Worm (Caenorhabditis elegans) whole organism, L4 larva: ENCODE results near the gene sdz-28.
"Not testable (repeated sequence)": the region's sequence is repeated elsewhere in the genome, so short reads cannot be mapped to it uniquely, and the experiment has no call there.

Source experiments
- F37D6.2 ChIP-seq: sonication (generic microtip); optimal IDR thresholded peaks from 2 replicates; lab custom pipeline; 2016; ENCODE audit warnings: mild to moderate bottlenecking, missing genetic modification characterization, missing compliant biosample characterization
- F44E2.7 ChIP-seq: fragments of 200-800 bp; sonication (Bioruptor generic); IDR thresholded peaks from 2 replicates; pipeline ENCODE4 v2.1.2; 2022; ENCODE audit warnings: missing genetic modification characterization, missing compliant biosample characterization
- ama-1 ChIP-seq: fragments of 150-350 bp; optimal IDR thresholded peaks from 2 replicates; lab custom pipeline; 2014; ENCODE audit warnings: inconsistent platforms, mixed read lengths
- ceh-20 ChIP-seq: fragments of 200-800 bp; sonication (Bioruptor generic); IDR thresholded peaks from 2 replicates; pipeline ENCODE4 v1.3.6; 2022; ENCODE audit warnings: missing genetic modification reagents, missing genetic modification characterization, missing compliant biosample characterization
- ceh-62 ChIP-seq: sonication (generic microtip); optimal IDR thresholded peaks from 2 replicates; lab custom pipeline; 2017; ENCODE audit warnings: missing biosample characterization, missing genetic modification characterization
- ceh-82 ChIP-seq: sonication (generic microtip); optimal IDR thresholded peaks from 2 replicates; lab custom pipeline; 2017; ENCODE audit warnings: missing biosample characterization, missing genetic modification characterization
- ces-1 ChIP-seq: fragments of 150-350 bp; sonication (generic microtip); optimal IDR thresholded peaks from 4 replicates; lab custom pipeline; 2014; ENCODE audit warnings: missing biosample characterization, missing genetic modification reagents, missing genetic modification characterization
- cey-2 ChIP-seq: sonication (generic microtip); optimal IDR thresholded peaks from 3 replicates; lab custom pipeline; 2017; ENCODE audit warnings: missing genetic modification characterization, mild to moderate bottlenecking, missing compliant biosample characterization, antibody characterized with exemption, borderline replicate concordance; ENCODE audit not compliant: insufficient read depth
- daf-16 ChIP-seq, 3 experiments: sonication (generic microtip); optimal IDR thresholded peaks; 2 replicates each; lab custom pipeline; 2016 to 2017; ENCODE audit warnings: missing genetic modification characterization in 3 of 3, missing genetic modification reagents in 3 of 3, mild to moderate bottlenecking in 2 of 3, missing compliant biosample characterization in 2 of 3, missing biosample characterization in 1 of 3, moderate library complexity in 1 of 3
- daf-8 ChIP-seq: fragments of 200-800 bp; sonication (Bioruptor generic); IDR thresholded peaks from 2 replicates; pipeline ENCODE4 v1.3.6; 2022; ENCODE audit warnings: missing genetic modification characterization, missing compliant biosample characterization
- dmd-6 ChIP-seq: fragments of 200-800 bp; sonication (Bioruptor generic); IDR thresholded peaks from 2 replicates; pipeline ENCODE4 v1.3.6; 2022; ENCODE audit warnings: missing genetic modification reagents, missing genetic modification characterization, missing compliant biosample characterization
- dmd-8 ChIP-seq: fragments of 200-800 bp; sonication (Bioruptor generic); IDR thresholded peaks from 2 replicates; pipeline ENCODE4 v1.3.6; 2022; ENCODE audit warnings: missing genetic modification characterization, missing compliant biosample characterization
- dmd-9 ChIP-seq: fragments of 200-800 bp; sonication (Bioruptor generic); IDR thresholded peaks from 2 replicates; pipeline ENCODE4 v1.3.6; 2022; ENCODE audit warnings: missing genetic modification reagents, missing genetic modification characterization, missing compliant biosample characterization
- duxl-1 ChIP-seq: sonication (generic microtip); optimal IDR thresholded peaks from 2 replicates; lab custom pipeline; 2016; ENCODE audit warnings: mild to moderate bottlenecking, missing genetic modification characterization, moderate library complexity, missing compliant biosample characterization; ENCODE audit not compliant: poor library complexity
- egl-43 ChIP-seq: fragments of 200-800 bp; sonication (Bioruptor generic); IDR thresholded peaks from 2 replicates; pipeline ENCODE4 v1.3.6; 2022; ENCODE audit warnings: missing genetic modification reagents, missing genetic modification characterization, missing compliant biosample characterization
- gei-8 ChIP-seq: fragments of 200-800 bp; sonication (Bioruptor generic); optimal IDR thresholded peaks from 2 replicates; lab custom pipeline; 2018; ENCODE audit warnings: mild to moderate bottlenecking, missing genetic modification characterization, missing compliant biosample characterization
- hlh-30 ChIP-seq: sonication (generic microtip); optimal IDR thresholded peaks from 2 replicates; lab custom pipeline; 2017; ENCODE audit warnings: antibody characterized with exemption, mild to moderate bottlenecking, missing genetic modification characterization, missing compliant biosample characterization; ENCODE audit not compliant: insufficient read depth
- jun-1 ChIP-seq: fragments of 150-350 bp; optimal IDR thresholded peaks from 2 replicates; lab custom pipeline; 2014; ENCODE audit warnings: missing biosample characterization, missing genetic modification reagents, missing genetic modification characterization
- mdt-29 ChIP-seq: fragments of 200-800 bp; sonication (Bioruptor generic); IDR thresholded peaks from 2 replicates; pipeline ENCODE4 v1.3.6; 2022; ENCODE audit warnings: missing genetic modification reagents, missing genetic modification characterization, missing compliant biosample characterization
- mep-1 ChIP-seq: fragments of 150-350 bp; sonication (generic microtip); optimal IDR thresholded peaks from 3 replicates; lab custom pipeline; 2014; ENCODE audit warnings: missing biosample characterization, missing genetic modification characterization
- mxl-3 ChIP-seq: fragments of 200-800 bp; sonication (Bioruptor generic); optimal IDR thresholded peaks from 2 replicates; lab custom pipeline; 2018; ENCODE audit warnings: mild to moderate bottlenecking, missing genetic modification characterization, missing compliant biosample characterization
- nhr-10 ChIP-seq: fragments of 150-350 bp; optimal IDR thresholded peaks from 2 replicates; lab custom pipeline; 2014; ENCODE audit warnings: missing biosample characterization, missing genetic modification characterization
- nhr-102 ChIP-seq: sonication (generic microtip); optimal IDR thresholded peaks from 2 replicates; lab custom pipeline; 2016; ENCODE audit warnings: mild to moderate bottlenecking, missing genetic modification characterization, moderate library complexity, missing compliant biosample characterization
- nhr-28 ChIP-seq: fragments of 150-350 bp; optimal IDR thresholded peaks from 2 replicates; lab custom pipeline; 2014; ENCODE audit warnings: missing biosample characterization, missing genetic modification characterization
- nhr-42 ChIP-seq: fragments of 200-800 bp; sonication (Bioruptor generic); IDR thresholded peaks from 2 replicates; pipeline ENCODE4 v1.3.6; 2022; ENCODE audit warnings: missing genetic modification characterization, missing compliant biosample characterization
- nhr-48 ChIP-seq: sonication (generic microtip); optimal IDR thresholded peaks from 2 replicates; lab custom pipeline; 2016; ENCODE audit warnings: mild to moderate bottlenecking, missing genetic modification characterization, missing compliant biosample characterization
- nhr-76 ChIP-seq: fragments of 150-350 bp; optimal IDR thresholded peaks from 2 replicates; lab custom pipeline; 2014; ENCODE audit warnings: missing biosample characterization, missing genetic modification characterization
- php-3 ChIP-seq: fragments of 200-800 bp; sonication (Bioruptor generic); IDR thresholded peaks from 2 replicates; pipeline ENCODE4 v1.3.6; 2022; ENCODE audit warnings: missing genetic modification reagents, missing genetic modification characterization, missing compliant biosample characterization
- pqm-1 ChIP-seq: sonication (generic microtip); optimal IDR thresholded peaks from 2 replicates; lab custom pipeline; 2017; ENCODE audit warnings: missing biosample characterization, missing genetic modification characterization
- set-16 ChIP-seq: fragments of 200-800 bp; sonication (Bioruptor generic); IDR thresholded peaks from 2 replicates; pipeline ENCODE4 v1.3.6; 2022; ENCODE audit warnings: missing genetic modification reagents, missing genetic modification characterization, missing compliant biosample characterization
- snpc-1.2 ChIP-seq: fragments of 200-800 bp; sonication (Bioruptor generic); IDR thresholded peaks from 2 replicates; pipeline ENCODE4 v1.3.6; 2022; ENCODE audit warnings: missing genetic modification reagents, missing genetic modification characterization, missing compliant biosample characterization
- snpc-4 ChIP-seq: fragments of 150-350 bp; optimal IDR thresholded peaks from 2 replicates; lab custom pipeline; 2014; ENCODE audit warnings: missing biosample characterization, missing genetic modification characterization
- spr-1 ChIP-seq: sonication (generic microtip); optimal IDR thresholded peaks from 2 replicates; lab custom pipeline; 2016; ENCODE audit warnings: mild to moderate bottlenecking, missing genetic modification characterization, missing compliant biosample characterization
- unc-130 ChIP-seq: sonication (generic microtip); optimal IDR thresholded peaks from 2 replicates; lab custom pipeline; 2016; ENCODE audit warnings: missing genetic modification reagents, missing genetic modification characterization, missing compliant biosample characterization
- unc-62 ChIP-seq, 3 experiments: fragments of 150-350 bp in 1 of 3; sonication (generic microtip); optimal IDR thresholded peaks in 2 of 3; peaks in 1 of 3; 1 replicate in 1 of 3; 2 replicates in 2 of 3; lab custom pipeline; 2014 to 2017; ENCODE audit warnings: missing biosample characterization in 3 of 3, missing genetic modification characterization in 3 of 3, missing genetic modification reagents in 3 of 3, missing genotype in 1 of 3
- vab-7 ChIP-seq: fragments of 200-800 bp; sonication (Bioruptor generic); IDR thresholded peaks from 2 replicates; pipeline ENCODE4 v1.3.6; 2022; ENCODE audit warnings: missing genetic modification reagents, missing genetic modification characterization, missing compliant biosample characterization
- zag-1 ChIP-seq: fragments of 150-350 bp; optimal IDR thresholded peaks from 2 replicates; lab custom pipeline; 2014; ENCODE audit warnings: missing biosample characterization, missing genetic modification characterization

The sdz-28 gene

ce11 chrII:2152455-2152854 lies 21.6 kb downstream of the sdz-28 start:
- TF ChIP-seq dmd-6 (GFP tag; lab: Robert Waterston, UW) (no peak), egl-43 (no peak), nhr-48 (tag; lab: Kevin White, UChicago) (no peak), daf-16 (GFP tag; optimal IDR thresholded peaks at IDR 0.05; lab: Kevin White, UChicago) (no peak), daf-16 (tag; optimal IDR thresholded peaks at IDR 0.05; lab: Kevin White, UChicago) (no peak), F44E2.7 (GFP tag; lab: Robert Waterston, UW) (no peak), pqm-1 (tag; lab: Kevin White, UChicago) (peak; percentile 51), nhr-42 (GFP tag; lab: Robert Waterston, UW) (no peak), nhr-76 (tag; lab: Kevin White, UChicago) (no peak), nhr-28 (tag; lab: Kevin White, UChicago) (peak; percentile 14), gei-8 (GFP tag; lab: Kevin White, UChicago) (no peak), ceh-82 (tag; lab: Kevin White, UChicago) (no peak), vab-7 (no peak), ama-1 (no peak), ces-1 (GFP tag; lab: Kevin White, UChicago) (no peak), snpc-1.2 (GFP tag; lab: Robert Waterston, UW) (no peak), spr-1 (no peak), snpc-4 (tag; lab: Kevin White, UChicago) (no peak)

DNA sequence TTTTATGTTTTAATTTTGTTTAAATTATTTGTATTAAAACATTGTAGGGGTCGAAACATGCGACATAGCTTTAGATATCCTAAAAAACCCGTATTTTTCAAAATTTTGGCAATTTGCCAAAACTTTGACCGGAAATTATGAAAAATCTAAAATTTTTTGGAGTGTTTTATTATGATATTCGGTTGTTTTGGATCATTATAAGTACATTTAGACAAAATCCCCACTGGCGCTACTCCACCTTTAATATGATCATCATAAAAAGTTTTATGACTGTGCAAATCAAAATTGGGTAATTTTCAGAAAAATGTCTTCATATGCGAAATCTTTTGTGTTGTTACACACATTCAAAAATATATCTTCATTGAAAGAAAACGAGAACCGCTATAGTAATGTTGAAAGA lies 22.8 kb downstream of the sdz-28 start, which contains the start of gene math-18:
Gene math-18, plus strand, starts transcription at position 301 of the 400 bp plus-strand sequence.
- not testable (repeated sequence) for TF ChIP-seq duxl-1; hlh-30; ceh-20 (GFP tag; lab: Robert Waterston, UW)

DNA sequence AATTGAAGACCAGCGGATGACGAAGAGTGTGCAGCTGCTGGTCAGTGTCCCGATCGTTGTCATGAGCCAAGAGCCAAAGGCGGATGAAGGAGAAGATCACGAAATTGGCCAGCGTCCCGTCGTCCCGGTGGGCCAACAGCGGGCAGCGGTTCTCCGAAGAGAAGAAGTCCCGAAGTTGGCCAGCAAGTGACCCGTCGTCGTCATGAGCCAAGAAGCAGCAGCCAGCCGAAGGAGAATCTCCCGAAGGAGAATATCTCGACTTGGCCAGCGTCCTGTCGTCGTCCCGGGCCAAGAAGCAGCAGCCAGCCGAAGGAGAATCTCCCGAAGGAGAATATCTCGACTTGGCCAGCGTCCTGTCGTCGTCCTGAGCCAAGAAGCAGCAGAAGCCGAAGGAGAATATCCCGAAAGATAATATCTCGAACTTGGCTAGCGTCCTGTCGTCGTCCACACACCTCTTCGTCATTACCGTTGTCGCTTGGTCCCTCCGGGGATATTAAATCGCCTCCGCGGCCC lies 32.6 kb downstream of the sdz-28 start, which contains the start of gene C33C12.11:
Gene C33C12.11, minus strand, starts transcription at position 463 of the 513 bp plus-strand sequence.
- TF ChIP-seq set-16 (GFP tag; lab: Robert Waterston, UW): peak; percentile 87

- TF ChIP-seq F44E2.7 (GFP tag; lab: Robert Waterston, UW): no peak
- TF ChIP-seq daf-8 (GFP tag; lab: Robert Waterston, UW): no peak
- TF ChIP-seq nhr-10 (tag; lab: Kevin White, UChicago): no peak
- TF ChIP-seq snpc-1.2 (GFP tag; lab: Robert Waterston, UW): no peak
- TF ChIP-seq php-3 (GFP tag; lab: Robert Waterston, UW): no peak
- no peak for TF ChIP-seq mep-1
- TF ChIP-seq nhr-42 (GFP tag; lab: Robert Waterston, UW): no peak
- no peak for TF ChIP-seq unc-130 (GFP tag; lab: Kevin White, UChicago)
- no peak for TF ChIP-seq mdt-29 (GFP tag; lab: Robert Waterston, UW)
- no peak for TF ChIP-seq cey-2
- TF ChIP-seq snpc-4 (tag; lab: Kevin White, UChicago): no peak
- TF ChIP-seq F37D6.2: no peak
- no peak for TF ChIP-seq ceh-62
- TF ChIP-seq ceh-82 (tag; lab: Kevin White, UChicago): no peak
- no peak for TF ChIP-seq zag-1 (tag; lab: Kevin White, UChicago)
- no peak for TF ChIP-seq nhr-102 (tag; lab: Kevin White, UChicago)
- TF ChIP-seq dmd-9 (GFP tag; lab: Robert Waterston, UW): no peak
Observed at ce11 chrII:2166376-2166775, 35.5 kb downstream of the sdz-28 start, which contains the start of gene C33C12.4. C33C12.4 (minus strand) TSS chrII:2166476.

DNA sequence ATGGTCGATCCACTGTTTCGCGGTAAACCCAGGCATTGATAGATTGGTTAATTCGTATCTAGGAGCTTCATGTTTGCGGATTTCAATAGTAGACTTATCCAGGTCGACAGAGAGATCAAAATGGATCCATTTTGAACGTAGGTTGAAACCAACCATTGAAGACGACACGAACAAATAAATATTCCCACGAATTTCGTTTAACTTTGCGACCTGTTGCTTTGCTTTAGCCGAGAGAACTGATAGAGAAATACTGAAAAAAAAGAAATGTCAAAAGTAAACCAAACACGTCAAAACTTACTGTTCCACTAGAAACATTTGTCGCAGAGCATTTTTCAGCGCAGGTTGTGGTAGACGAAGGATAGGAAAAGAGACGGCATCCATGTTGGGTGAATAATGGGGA lies 37.5 kb downstream of the sdz-28 start, which contains the start of gene fbxb-38:
Gene fbxb-38, minus strand, starts transcription at position 390 of the 400 bp plus-strand sequence.
- TF ChIP-seq unc-62 (GFP tag; optimal IDR thresholded peaks at IDR 0.05 in 1 of 2; lab: Kevin White, UChicago) (peak in 1 of 2 experiments; percentile 91), unc-62 (tag; optimal IDR thresholded peaks at IDR 0.05; lab: Kevin White, UChicago) (no peak), jun-1 (tag; lab: Kevin White, UChicago) (no peak), ceh-62 (no peak), mxl-3 (no peak), dmd-8 (GFP tag; lab: Robert Waterston, UW) (no peak)
